Fruit fly (Drosophila melanogaster): ENCODE results near the gene CG32087.

DNA sequence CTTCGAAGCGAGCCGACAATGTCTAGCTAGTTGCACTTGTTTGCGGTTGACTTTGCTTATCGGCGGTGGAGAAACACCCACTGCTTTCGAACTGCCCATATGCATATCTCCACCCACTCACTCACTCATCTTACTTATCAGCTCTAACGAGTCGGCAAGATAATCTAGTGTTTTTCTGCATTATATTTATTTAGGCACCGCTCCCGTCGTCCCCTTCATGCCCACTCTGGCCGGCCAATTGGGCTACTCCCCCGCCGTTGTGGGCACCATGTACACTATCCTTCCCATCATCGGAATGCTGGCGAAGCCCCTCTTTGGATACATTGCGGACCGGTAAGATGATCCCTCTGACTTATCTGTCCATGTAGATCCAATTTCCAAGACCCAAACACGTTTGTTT, 46.1 kb upstream of the CG32087 start:
- TF ChIP-seq CG8478 (optimal IDR thresholded peaks at IDR 0.05) (no peak), CTCF (optimal IDR thresholded peaks at IDR 0.05) (no peak)
